Fruit fly (Drosophila melanogaster): ENCODE results near the gene CG6428.

The CG6428 gene

DNA sequence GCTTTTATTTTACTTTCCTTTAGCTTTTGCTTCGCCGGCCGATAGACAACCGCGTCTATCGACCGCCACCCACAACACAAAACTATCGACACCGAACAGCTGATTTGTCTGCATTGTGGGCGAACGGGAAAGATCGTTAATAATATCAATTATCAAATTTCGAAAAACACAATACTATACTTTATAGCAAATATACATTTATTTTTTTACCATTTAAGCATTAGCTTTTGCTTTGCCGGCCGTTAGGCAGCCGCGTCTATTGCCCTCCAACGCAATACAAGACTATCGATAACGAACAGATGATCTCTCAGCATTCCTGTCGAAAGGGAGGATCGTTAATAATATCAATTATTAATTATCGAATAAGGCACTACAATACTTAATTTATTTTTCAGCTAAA lies 32.3 kb downstream of the CG6428 start, which contains the start of the genes CG2938 and Glos (continued):
- TF ChIP-seq crp (GFP tag; optimal IDR thresholded peaks at IDR 0.05) (peak; percentile 54 to 89), CG12071 (GFP tag; optimal IDR thresholded peaks at IDR 0.05) (no peak), CG14710 (tag; optimal IDR thresholded peaks at IDR 0.05) (peak; percentile 36), lov (optimal IDR thresholded peaks at IDR 0.05) (no peak), lov (GFP tag; IDR thresholded peaks at IDR 0.05) (no peak), H15 (GFP tag; IDR thresholded peaks at IDR 0.05) (no peak), CG2116 (GFP tag; optimal IDR thresholded peaks at IDR 0.05) (peak; percentile 84), CG13287 (GFP tag; IDR thresholded peaks at IDR 0.05; ENCODE audit: partially characterized antibody) (peak; percentile 84), Atf6 (GFP tag; IDR thresholded peaks at IDR 0.05) (no peak), Sin3A (optimal IDR thresholded peaks at IDR 0.05) (peak; percentile 57), CG7372 (GFP tag; IDR thresholded peaks at IDR 0.05) (no peak), Dref (GFP tag; IDR thresholded peaks at IDR 0.05) (peak; percentile 64), CG30020 (tag; optimal IDR thresholded peaks at IDR 0.05) (peak; percentile 19), Asciz (GFP tag; optimal IDR thresholded peaks at IDR 0.05) (no peak), sd (tag; optimal IDR thresholded peaks at IDR 0.05) (peak; percentile 44), tna (GFP tag; IDR thresholded peaks at IDR 0.05; ENCODE audit: partially characterized antibody) (peak; percentile 57; the same call in 1 of the 2 replicates), Rx (GFP tag; IDR thresholded peaks at IDR 0.05) (no peak), MBD-R2 (GFP tag; IDR thresholded peaks at IDR 0.05) (peak; percentile 77), Fer1 (GFP tag; optimal IDR thresholded peaks at IDR 0.05) (no peak), cg (GFP tag; optimal IDR thresholded peaks at IDR 0.05) (no peak), CG3995 (GFP tag; optimal IDR thresholded peaks at IDR 0.05) (peak; percentile 13), CG34224 (GFP tag; IDR thresholded peaks at IDR 0.05; ENCODE audit: partially characterized antibody) (peak; percentile 77), trem (tag; optimal IDR thresholded peaks at IDR 0.05) (peak; percentile 49), zen2 (GFP tag; IDR thresholded peaks at IDR 0.05; ENCODE audit: partially characterized antibody) (peak; percentile 59; the same call in 2 of the 3 replicates), tup (GFP tag; optimal IDR thresholded peaks at IDR 0.05) (no peak), Ssrp (tag; optimal IDR thresholded peaks at IDR 0.05) (no peak), CG10267 (tag; optimal IDR thresholded peaks at IDR 0.05) (peak; percentile 28), Doc3 (GFP tag; IDR thresholded peaks at IDR 0.05; ENCODE audit: partially characterized antibody) (peak; percentile 69; the same call in 1 of the 3 replicates), Dll (GFP tag; IDR thresholded peaks at IDR 0.05; ENCODE audit: partially characterized antibody) (peak; percentile 86), row (GFP tag; IDR thresholded peaks at IDR 0.05) (0 out of 3 replicates have a peak, but pooled peaks have one; percentile 32), unc-4 (GFP tag; IDR thresholded peaks at IDR 0.05; ENCODE audit: partially characterized antibody) (peak; percentile 79), eve (GFP tag; optimal IDR thresholded peaks at IDR 0.05) (no peak), ato (GFP tag; IDR thresholded peaks at IDR 0.05; ENCODE audit: partially characterized antibody) (0 out of 2 replicates have a peak, but pooled peaks have one; percentile 7), CG11560 (tag; IDR thresholded peaks at IDR 0.05) (peak; percentile 59; the same call in 1 of the 3 replicates), CG16813 (GFP tag; IDR thresholded peaks at IDR 0.05; ENCODE audit: partially characterized antibody) (peak; percentile 72), danr (GFP tag; IDR thresholded peaks at IDR 0.05) (no peak), E2f2 (GFP tag; IDR thresholded peaks at IDR 0.05) (peak; percentile 30; the same call in 1 of the 2 replicates), CG15073 (GFP tag; optimal IDR thresholded peaks at IDR 0.05) (no peak), ro (GFP tag; IDR thresholded peaks at IDR 0.05) (no peak), chif (GFP tag; optimal IDR thresholded peaks at IDR 0.05) (no peak), vnd (GFP tag; IDR thresholded peaks at IDR 0.05; ENCODE audit: partially characterized antibody) (peak; percentile 76), pzg (GFP tag; optimal IDR thresholded peaks at IDR 0.05) (peak; percentile 33), CG9797 (GFP tag; optimal IDR thresholded peaks at IDR 0.05) (peak; percentile 2), CG14860 (GFP tag; IDR thresholded peaks at IDR 0.05; ENCODE audit: partially characterized antibody) (peak; percentile 68; the same call in 2 of the 3 replicates), amos (GFP tag; IDR thresholded peaks at IDR 0.05; ENCODE audit: partially characterized antibody) (peak; percentile 61; the same call in 1 of the 2 replicates), hbn (GFP tag; IDR thresholded peaks at IDR 0.05; ENCODE audit: partially characterized antibody) (peak; percentile 67), nmo (GFP tag; optimal IDR thresholded peaks at IDR 0.05) (peak; percentile 21), CG16815 (GFP tag; optimal IDR thresholded peaks at IDR 0.05) (no peak), chinmo (GFP tag; IDR thresholded peaks at IDR 0.05; ENCODE audit: partially characterized antibody) (0 out of 4 replicates have a peak, but pooled peaks have one; percentile 61)
